Fruit fly (Drosophila melanogaster) whole organism, embryonic: ENCODE data around the gene CG6443.
A peak's percentile ranks its signal among the peaks of the same experiment; 100 is the strongest.

Source experiments
- Atf6 ChIP-seq: fragments of 200-800 bp; sonication (Bioruptor generic); IDR thresholded peaks from 2 replicates; pipeline ENCODE4 v1.3.6; 2022; ENCODE audit warnings: missing biosample characterization, missing genetic modification characterization
- CG10431 ChIP-seq: fragments of 200-800 bp; sonication (Bioruptor generic); optimal IDR thresholded peaks from 3 replicates; lab custom pipeline; 2018; ENCODE audit warnings: missing biosample characterization, mild to moderate bottlenecking, missing genetic modification characterization
- CG10654 ChIP-seq: fragments of 200-800 bp; sonication (Bioruptor generic); optimal IDR thresholded peaks from 2 replicates; lab custom pipeline; 2016; ENCODE audit warnings: missing biosample characterization, missing genetic modification characterization
- CG11504 ChIP-seq: fragments of 200-800 bp; sonication (Bioruptor generic); optimal IDR thresholded peaks from 3 replicates; lab custom pipeline; 2019; ENCODE audit warnings: missing biosample characterization, mild to moderate bottlenecking, missing genetic modification characterization, moderate library complexity
- CG11723 ChIP-seq: fragments of 200-800 bp; sonication (Bioruptor generic); optimal IDR thresholded peaks from 2 replicates; lab custom pipeline; 2017; ENCODE audit warnings: missing biosample characterization, mild to moderate bottlenecking, missing genetic modification characterization
- CG14441 ChIP-seq: fragments of 200-800 bp; sonication (Bioruptor generic); IDR thresholded peaks from 2 replicates; pipeline ENCODE4 v1.3.6; 2022; ENCODE audit warnings: missing biosample characterization, missing genetic modification characterization
- CG15514 ChIP-seq: fragments of 200-800 bp; sonication (Bioruptor generic); optimal IDR thresholded peaks from 3 replicates; lab custom pipeline; 2017; ENCODE audit warnings: missing biosample characterization, missing genetic modification characterization, mild to moderate bottlenecking, moderate library complexity, missing genetic modification reagents
- CG16815 ChIP-seq: fragments of 200-800 bp; sonication (Bioruptor generic); optimal IDR thresholded peaks from 3 replicates; lab custom pipeline; 2017; ENCODE audit warnings: missing biosample characterization, mild to moderate bottlenecking, missing genetic modification characterization
- CG17328 ChIP-seq: fragments of 200-800 bp; sonication (Bioruptor generic); IDR thresholded peaks from 2 replicates; pipeline ENCODE4 v1.3.6; 2022; ENCODE audit warnings: missing biosample characterization, missing genetic modification characterization
- CG2678 ChIP-seq: fragments of 200-800 bp; sonication (Bioruptor generic); optimal IDR thresholded peaks from 3 replicates; lab custom pipeline; 2019; ENCODE audit warnings: missing biosample characterization, mild to moderate bottlenecking, missing genetic modification characterization, moderate library complexity
- CG31365 ChIP-seq: fragments of 200-800 bp; sonication (Bioruptor generic); optimal IDR thresholded peaks from 2 replicates; lab custom pipeline; 2018; ENCODE audit warnings: missing biosample characterization, mild to moderate bottlenecking, missing genetic modification characterization
- CG34224 ChIP-seq: fragments of 200-800 bp; sonication (Bioruptor generic); IDR thresholded peaks from 3 replicates; pipeline ENCODE4 v1.3.6; 2022; ENCODE audit warnings: missing biosample characterization, missing genetic modification characterization; ENCODE audit not compliant: partially characterized antibody
- CG6272 ChIP-seq: fragments of 200-800 bp; sonication (Bioruptor generic); IDR thresholded peaks from 2 replicates; pipeline ENCODE4 v1.3.6; 2022; ENCODE audit warnings: missing biosample characterization, missing genetic modification characterization
- CG6854 ChIP-seq: fragments of 200-800 bp; sonication (Bioruptor generic); optimal IDR thresholded peaks from 3 replicates; lab custom pipeline; 2017; ENCODE audit warnings: missing biosample characterization, mild to moderate bottlenecking, missing genetic modification characterization
- CG7963 ChIP-seq: fragments of 200-800 bp; sonication (Bioruptor generic); IDR thresholded peaks from 3 replicates; pipeline ENCODE4 v1.3.6; 2022; ENCODE audit warnings: missing biosample characterization, missing genetic modification characterization; ENCODE audit not compliant: partially characterized antibody
- CG9727 ChIP-seq: fragments of 200-800 bp; sonication (Bioruptor generic); optimal IDR thresholded peaks from 3 replicates; lab custom pipeline; 2017; ENCODE audit warnings: missing biosample characterization, mild to moderate bottlenecking, missing genetic modification characterization
- CG9817 ChIP-seq: fragments of 200-800 bp; sonication (Bioruptor generic); optimal IDR thresholded peaks from 2 replicates; lab custom pipeline; 2018; ENCODE audit warnings: missing biosample characterization, mild to moderate bottlenecking, missing genetic modification characterization, moderate library complexity
- CG9876 ChIP-seq: fragments of 200-800 bp; sonication (Bioruptor generic); optimal IDR thresholded peaks from 2 replicates; lab custom pipeline; 2016; ENCODE audit warnings: missing biosample characterization, missing genetic modification characterization
- CoRest ChIP-seq: fragments of 200-800 bp; sonication (Bioruptor generic); optimal IDR thresholded peaks from 3 replicates; lab custom pipeline; 2018; ENCODE audit warnings: missing biosample characterization, mild to moderate bottlenecking, missing genetic modification characterization, moderate library complexity
- Doc3 ChIP-seq: fragments of 200-800 bp; sonication (Bioruptor generic); IDR thresholded peaks from 3 replicates; pipeline ENCODE4 v1.3.6; 2022; ENCODE audit warnings: missing biosample characterization, missing genetic modification characterization; ENCODE audit not compliant: partially characterized antibody
- E2f2 ChIP-seq: fragments of 200-800 bp; sonication (Bioruptor generic); IDR thresholded peaks from 2 replicates; pipeline ENCODE4 v1.3.6; 2022; ENCODE audit warnings: missing biosample characterization, missing genetic modification characterization
- Ets97D ChIP-seq: fragments of 200-800 bp; sonication (Bioruptor generic); optimal IDR thresholded peaks from 3 replicates; lab custom pipeline; 2016; ENCODE audit warnings: missing biosample characterization, missing genetic modification characterization
- H15 ChIP-seq: fragments of 200-800 bp; sonication (Bioruptor generic); IDR thresholded peaks from 3 replicates; pipeline ENCODE4 v1.3.6; 2022; ENCODE audit warnings: missing biosample characterization, missing genetic modification characterization
- HLH4C ChIP-seq: fragments of 200-800 bp; sonication (Bioruptor generic); IDR thresholded peaks from 3 replicates; pipeline ENCODE4 v1.3.6; 2022; ENCODE audit warnings: missing biosample characterization, missing genetic modification characterization; ENCODE audit not compliant: partially characterized antibody
- Myb ChIP-seq: fragments of 200-800 bp; sonication (Bioruptor generic); optimal IDR thresholded peaks from 2 replicates; lab custom pipeline; 2016; ENCODE audit warnings: missing biosample characterization, missing genetic modification characterization
- Optix ChIP-seq: fragments of 200-800 bp; sonication (Bioruptor generic); IDR thresholded peaks from 3 replicates; pipeline ENCODE4 v1.3.6; 2022; ENCODE audit warnings: missing biosample characterization, missing genetic modification characterization
- Poxn ChIP-seq: fragments of 200-800 bp; sonication (Bioruptor generic); IDR thresholded peaks from 2 replicates; pipeline ENCODE4 v1.3.6; 2022; ENCODE audit warnings: missing biosample characterization, missing genetic modification characterization
- Six4 ChIP-seq: fragments of 200-800 bp; sonication (Bioruptor generic); optimal IDR thresholded peaks from 2 replicates; lab custom pipeline; 2016; ENCODE audit warnings: missing biosample characterization, missing genetic modification characterization
- Spps ChIP-seq: fragments of 200-800 bp; sonication (Bioruptor generic); optimal IDR thresholded peaks from 2 replicates; lab custom pipeline; 2018; ENCODE audit warnings: missing biosample characterization, mild to moderate bottlenecking, missing genetic modification characterization
- Ssrp ChIP-seq: fragments of 200-800 bp; sonication (Bioruptor generic); optimal IDR thresholded peaks from 2 replicates; lab custom pipeline; 2018; ENCODE audit warnings: missing biosample characterization, mild to moderate bottlenecking, missing genetic modification characterization, moderate library complexity
- Tbp ChIP-seq: fragments of >200 bp; optimal IDR thresholded peaks from 2 replicates; lab custom pipeline; 2018; ENCODE audit warnings: missing biosample characterization, missing genetic modification characterization
- amos ChIP-seq: fragments of 200-800 bp; sonication (Bioruptor generic); IDR thresholded peaks from 2 replicates; pipeline ENCODE4 v1.3.6; 2022; ENCODE audit warnings: missing biosample characterization, missing genetic modification characterization; ENCODE audit not compliant: partially characterized antibody
- br ChIP-seq: fragments of >200 bp; optimal IDR thresholded peaks from 2 replicates; lab custom pipeline; 2017
- cato ChIP-seq: fragments of 200-800 bp; sonication (Bioruptor generic); optimal IDR thresholded peaks from 2 replicates; lab custom pipeline; 2016; ENCODE audit warnings: missing biosample characterization, missing genetic modification characterization, borderline replicate concordance
- chinmo ChIP-seq: fragments of 200-800 bp; sonication (Bioruptor generic); IDR thresholded peaks from 4 replicates; pipeline ENCODE4 v1.3.6; 2022; ENCODE audit warnings: missing biosample characterization, missing genetic modification characterization; ENCODE audit not compliant: partially characterized antibody
- crp ChIP-seq, 2 experiments: fragments of 200-800 bp; sonication (Bioruptor generic); optimal IDR thresholded peaks; 2 replicates in 1 of 2; 3 replicates in 1 of 2; lab custom pipeline; 2017; ENCODE audit warnings: missing biosample characterization in 2 of 2, missing genetic modification characterization in 2 of 2, mild to moderate bottlenecking in 1 of 2, moderate library complexity in 1 of 2
- gem ChIP-seq: fragments of 200-800 bp; sonication (Bioruptor generic); optimal IDR thresholded peaks from 2 replicates; lab custom pipeline; 2019; ENCODE audit warnings: missing biosample characterization, mild to moderate bottlenecking, missing genetic modification characterization, moderate library complexity
- gfzf ChIP-seq: fragments of 200-800 bp; sonication (Bioruptor generic); optimal IDR thresholded peaks from 2 replicates; lab custom pipeline; 2016; ENCODE audit warnings: missing biosample characterization, mild to moderate bottlenecking, missing genetic modification characterization, moderate library complexity
- gro ChIP-seq: fragments of 200-800 bp; sonication (Bioruptor generic); optimal IDR thresholded peaks from 2 replicates; lab custom pipeline; 2016; ENCODE audit warnings: missing biosample characterization, missing genetic modification characterization
- knrl ChIP-seq: fragments of 200-800 bp; sonication (Bioruptor generic); IDR thresholded peaks from 3 replicates; pipeline ENCODE4 v1.3.6; 2022; ENCODE audit warnings: missing biosample characterization, missing genetic modification characterization; ENCODE audit not compliant: partially characterized antibody
- mld ChIP-seq: fragments of 200-800 bp; sonication (Bioruptor generic); IDR thresholded peaks from 3 replicates; pipeline ENCODE4 v1.3.6; 2022; ENCODE audit warnings: missing biosample characterization, missing genetic modification characterization; ENCODE audit not compliant: partially characterized antibody
- nerfin-1 ChIP-seq: fragments of 200-800 bp; sonication (Bioruptor generic); optimal IDR thresholded peaks from 3 replicates; lab custom pipeline; 2019; ENCODE audit warnings: missing biosample characterization, mild to moderate bottlenecking, missing genetic modification characterization, moderate library complexity
- onecut ChIP-seq: fragments of 200-800 bp; sonication (Bioruptor generic); IDR thresholded peaks from 2 replicates; pipeline ENCODE4 v1.3.6; 2022; ENCODE audit warnings: missing biosample characterization, missing genetic modification characterization
- pb ChIP-seq: fragments of 200-800 bp; sonication (Bioruptor generic); optimal IDR thresholded peaks from 3 replicates; lab custom pipeline; 2016; ENCODE audit warnings: missing biosample characterization, missing genetic modification characterization
- rib ChIP-seq: fragments of 200-800 bp; sonication (Bioruptor generic); IDR thresholded peaks from 2 replicates; pipeline ENCODE4 v1.3.6; 2022; ENCODE audit warnings: missing biosample characterization, missing genetic modification characterization
- unc-4 ChIP-seq: fragments of 200-800 bp; sonication (Bioruptor generic); IDR thresholded peaks from 2 replicates; pipeline ENCODE4 v1.3.6; 2022; ENCODE audit warnings: missing biosample characterization, missing genetic modification characterization; ENCODE audit not compliant: partially characterized antibody
- vnd ChIP-seq: fragments of 200-800 bp; sonication (Bioruptor generic); IDR thresholded peaks from 3 replicates; pipeline ENCODE4 v1.3.6; 2022; ENCODE audit warnings: missing biosample characterization, missing genetic modification characterization; ENCODE audit not compliant: partially characterized antibody
- wdn ChIP-seq: fragments of 200-800 bp; sonication (Bioruptor generic); IDR thresholded peaks from 2 replicates; pipeline ENCODE4 v1.3.6; 2022; ENCODE audit warnings: missing biosample characterization, missing genetic modification characterization
- yki ChIP-seq: fragments of >200 bp; optimal IDR thresholded peaks from 3 replicates; lab custom pipeline; 2018
- zfh1 ChIP-seq: fragments of 200-800 bp; sonication (Bioruptor generic); IDR thresholded peaks from 3 replicates; pipeline ENCODE4 v1.3.6; 2022; ENCODE audit warnings: missing biosample characterization, missing genetic modification characterization

Gene CG6443

DNA sequence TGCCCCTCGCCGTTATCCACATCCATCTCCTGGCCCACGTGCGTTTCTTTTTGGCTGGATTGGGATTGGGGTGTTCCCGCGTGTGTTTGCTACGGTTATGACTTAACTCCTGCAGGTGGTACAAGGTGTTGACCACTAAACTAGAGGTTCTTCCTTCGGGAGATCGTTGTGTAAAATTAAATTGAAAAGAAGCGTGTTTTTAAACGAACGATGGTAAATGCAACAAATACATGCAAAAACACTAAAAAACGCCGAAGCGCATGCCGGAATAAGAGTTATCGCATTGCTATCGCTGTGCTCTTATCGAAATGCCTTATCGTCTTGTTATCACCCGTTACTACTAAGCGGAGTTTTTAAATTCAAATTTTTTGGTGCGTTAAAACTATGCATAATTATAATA is 40.9 kb downstream of the CG6443 start, which contains the start of gene CG6724 (continued):
- peak; percentile 4 for TF ChIP-seq CoRest (tag; lab: Kevin White, UChicago)
- no peak for TF ChIP-seq gro (GFP tag; lab: Kevin White, UChicago)
- TF ChIP-seq CG11723 (GFP tag; lab: Kevin White, UChicago) = no peak
- TF ChIP-seq CG9727 (GFP tag; lab: Kevin White, UChicago) = no peak
- TF ChIP-seq Atf6 (GFP tag; lab: Robert Waterston, UW) = no peak
- no peak for TF ChIP-seq wdn
- TF ChIP-seq CG14441 (GFP tag; lab: Robert Waterston, UW) = no peak
- TF ChIP-seq Myb (GFP tag; lab: Kevin White, UChicago) = peak; percentile 98
- no peak for TF ChIP-seq Optix (GFP tag; lab: Robert Waterston, UW)
- peak in 1 of 2 experiments; percentile 31 for TF ChIP-seq crp (GFP tag; optimal IDR thresholded peaks at IDR 0.05; lab: Kevin White, UChicago)
- TF ChIP-seq gfzf (GFP tag; lab: Kevin White, UChicago) = peak; percentile 84
- TF ChIP-seq HLH4C = peak; percentile 88
- TF ChIP-seq CG34224 (GFP tag; lab: Robert Waterston, UW) = peak; percentile 40; the same call in 1 of the 3 replicates
- no peak for TF ChIP-seq Poxn
- TF ChIP-seq br (lab: Kevin White, UChicago) = no peak
- peak; percentile 61; the same call in 2 of the 3 replicates for TF ChIP-seq CG7963 (GFP tag; lab: Robert Waterston, UW)
- TF ChIP-seq Tbp (GFP tag; lab: Kevin White, UChicago) = no peak
- no peak for TF ChIP-seq mld (GFP tag; lab: Robert Waterston, UW)
- peak; percentile 46; the same call in 2 of the 3 replicates for TF ChIP-seq vnd (GFP tag; lab: Robert Waterston, UW)
- no peak for TF ChIP-seq yki (lab: Kevin White, UChicago)
- TF ChIP-seq CG10431 = no peak
- no peak for TF ChIP-seq CG17328 (GFP tag; lab: Robert Waterston, UW)
- no peak for TF ChIP-seq CG16815 (GFP tag; lab: Kevin White, UChicago)
- peak; percentile 28; the same call in 1 of the 3 replicates for TF ChIP-seq Doc3 (GFP tag; lab: Robert Waterston, UW)
- no peak for TF ChIP-seq cato
- TF ChIP-seq CG31365 (tag; lab: Kevin White, UChicago) = no peak
- TF ChIP-seq CG6272 (GFP tag; lab: Robert Waterston, UW) = no peak
- TF ChIP-seq amos (GFP tag; lab: Robert Waterston, UW) = peak; percentile 71
- no peak for TF ChIP-seq CG2678 (tag; lab: Kevin White, UChicago)
- TF ChIP-seq CG15514 (GFP tag; lab: Kevin White, UChicago) = peak; percentile 32
- no peak for TF ChIP-seq H15 (GFP tag; lab: Robert Waterston, UW)
- no peak for TF ChIP-seq CG11504
- TF ChIP-seq Spps (tag; lab: Kevin White, UChicago) = no peak
- no peak for TF ChIP-seq nerfin-1
- peak; percentile 55 for TF ChIP-seq Ets97D
- no peak for TF ChIP-seq rib (GFP tag; lab: Robert Waterston, UW)
- TF ChIP-seq Six4 (GFP tag; lab: Kevin White, UChicago) = no peak
- no peak for TF ChIP-seq CG10654 (GFP tag; lab: Kevin White, UChicago)
- TF ChIP-seq pb (GFP tag; lab: Kevin White, UChicago) = no peak
- peak; percentile 61 for TF ChIP-seq unc-4 (GFP tag; lab: Robert Waterston, UW)
- no peak for TF ChIP-seq CG9876
- TF ChIP-seq gem (tag; lab: Kevin White, UChicago) = no peak
- no peak for TF ChIP-seq CG9817 (tag; lab: Kevin White, UChicago)
- no peak for TF ChIP-seq zfh1 (GFP tag; lab: Robert Waterston, UW)
- TF ChIP-seq knrl (GFP tag; lab: Robert Waterston, UW) = peak; percentile 55; the same call in 2 of the 3 replicates
- no peak for TF ChIP-seq CG6854 (GFP tag; lab: Kevin White, UChicago)
- 0 out of 4 replicates have a peak, but pooled peaks have one; percentile 51 for TF ChIP-seq chinmo (GFP tag; lab: Robert Waterston, UW)
- no peak for TF ChIP-seq onecut (GFP tag; lab: Robert Waterston, UW)
- peak; percentile 90 for TF ChIP-seq E2f2
- no peak for TF ChIP-seq Ssrp (tag; lab: Kevin White, UChicago)
